Worm (Caenorhabditis elegans): ENCODE data around the gene str-181.

Gene str-181

ce11 chrV:12718622-12719021 lies at the start of gene str-181:
Gene str-181, minus strand, starts transcription at chrV:12718722.
- no peak for TF ChIP-seq jun-1 (tag; optimal IDR thresholded peaks at IDR 0.05)
- TF ChIP-seq ceh-9 (tag; optimal IDR thresholded peaks at IDR 0.05) = no peak
- TF ChIP-seq hmg-11 (tag; optimal IDR thresholded peaks at IDR 0.05) = no peak
- TF ChIP-seq elt-2 (tag; optimal IDR thresholded peaks at IDR 0.05) = no peak

DNA sequence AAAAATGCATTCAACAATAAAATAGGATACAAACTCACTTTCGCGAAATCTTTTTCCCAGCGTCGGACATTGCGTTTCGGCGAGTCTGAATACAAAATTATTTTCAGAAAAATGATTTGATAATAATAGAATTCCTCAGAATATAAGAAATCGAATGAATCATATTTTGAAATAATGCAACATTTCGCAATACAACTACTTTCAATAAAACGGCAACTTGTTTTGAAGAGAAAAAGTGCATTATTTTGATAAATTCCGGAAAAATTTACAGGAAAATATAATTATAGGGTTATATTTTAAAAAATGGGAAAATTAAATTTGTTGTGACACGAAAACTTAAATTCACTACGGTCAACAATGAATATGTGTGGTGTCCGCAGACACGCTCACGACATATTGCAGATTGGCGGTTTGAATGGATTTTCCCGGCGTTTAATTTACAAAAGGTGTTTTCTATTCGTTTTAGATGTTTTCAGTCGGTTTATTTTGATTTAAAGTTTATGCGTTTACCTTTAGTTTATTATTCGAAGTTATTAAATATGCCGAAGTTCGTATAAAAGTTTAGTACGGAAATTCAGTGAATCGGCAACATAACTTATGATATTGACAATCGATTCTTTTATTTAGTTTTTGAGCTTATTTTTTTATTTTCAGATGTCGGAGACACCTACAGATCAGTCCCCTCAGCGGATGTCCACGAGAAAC lies 44.9 kb upstream of the str-181 start, which contains the start of the genes abcf-1 and scc-3:
TSS of gene abcf-1 (minus strand) at position 85 of the 705 bp plus-strand sequence.
TSS of gene scc-3 (plus strand) at position 655 of the 705 bp plus-strand sequence.
- TF ChIP-seq snpc-4 (tag; optimal IDR thresholded peaks at IDR 0.05) (no peak), nhr-43 (tag; optimal IDR thresholded peaks at IDR 0.05; ENCODE audit: poor library complexity, severe bottlenecking) (no peak), nfya-1 (tag; optimal IDR thresholded peaks at IDR 0.05; ENCODE audit: insufficient read depth) (peak; percentile 78), pqm-1 (tag; optimal IDR thresholded peaks at IDR 0.05) (peak; percentile 2), pha-4 (tag; optimal IDR thresholded peaks at IDR 0.05) (peak; percentile 80), lin-15B (tag; optimal IDR thresholded peaks at IDR 0.05) (peak; percentile 22)

- TF ChIP-seq nhr-12 (tag; optimal IDR thresholded peaks at IDR 0.05) = no peak
- no peak for TF ChIP-seq egl-5 (tag; optimal IDR thresholded peaks at IDR 0.05)
- no peak for TF ChIP-seq fkh-10 (GFP tag; optimal IDR thresholded peaks at IDR 0.05)
- TF ChIP-seq nhr-23 (tag; optimal IDR thresholded peaks at IDR 0.05) = no peak
- no peak for TF ChIP-seq ceh-82 (tag; optimal IDR thresholded peaks at IDR 0.05)
- TF ChIP-seq nhr-67 (tag; optimal IDR thresholded peaks at IDR 0.05) = no peak
- TF ChIP-seq ceh-28 (tag; optimal IDR thresholded peaks at IDR 0.05) = no peak
Measured at ce11 chrV:12760913-12761312, 42.4 kb upstream of the str-181 start, which contains the start of gene F18E2.15. Gene F18E2.15, minus strand, starts transcription at chrV:12761013.

- TF ChIP-seq elt-1 (tag; optimal IDR thresholded peaks at IDR 0.05) (no peak), lsy-12 (tag; optimal IDR thresholded peaks at IDR 0.05) (no peak), unc-39 (tag; optimal IDR thresholded peaks at IDR 0.05) (no peak), mml-1 (tag; optimal IDR thresholded peaks at IDR 0.05) (no peak), jun-1 (tag; optimal IDR thresholded peaks at IDR 0.05) (no peak), ztf-11 (tag; optimal IDR thresholded peaks at IDR 0.05) (no peak), ztf-4 (tag; optimal IDR thresholded peaks at IDR 0.05) (no peak), ceh-16 (tag; optimal IDR thresholded peaks at IDR 0.05) (no peak), daf-12 (tag; optimal IDR thresholded peaks at IDR 0.05) (no peak), fkh-2 (tag; optimal IDR thresholded peaks at IDR 0.05) (no peak), ceh-9 (tag; optimal IDR thresholded peaks at IDR 0.05) (no peak), ceh-28 (tag; optimal IDR thresholded peaks at IDR 0.05) (no peak), skn-1 (tag; optimal IDR thresholded peaks at IDR 0.05) (no peak), zag-1 (tag; optimal IDR thresholded peaks at IDR 0.05) (no peak), elt-3 (tag; optimal IDR thresholded peaks at IDR 0.05) (no peak), nhr-237 (tag; optimal IDR thresholded peaks at IDR 0.05) (no peak), R02D3.7 (tag; optimal IDR thresholded peaks at IDR 0.05) (no peak), sea-2 (GFP tag; optimal IDR thresholded peaks at IDR 0.05) (no peak), nhr-43 (tag; optimal IDR thresholded peaks at IDR 0.05; ENCODE audit: poor library complexity, severe bottlenecking) (no peak)
Measured at ce11 chrV:12759660-12760059, 41.1 kb upstream of the str-181 start, which contains the start of gene papl-1. Gene papl-1, minus strand, starts transcription at chrV:12759760.

DNA sequence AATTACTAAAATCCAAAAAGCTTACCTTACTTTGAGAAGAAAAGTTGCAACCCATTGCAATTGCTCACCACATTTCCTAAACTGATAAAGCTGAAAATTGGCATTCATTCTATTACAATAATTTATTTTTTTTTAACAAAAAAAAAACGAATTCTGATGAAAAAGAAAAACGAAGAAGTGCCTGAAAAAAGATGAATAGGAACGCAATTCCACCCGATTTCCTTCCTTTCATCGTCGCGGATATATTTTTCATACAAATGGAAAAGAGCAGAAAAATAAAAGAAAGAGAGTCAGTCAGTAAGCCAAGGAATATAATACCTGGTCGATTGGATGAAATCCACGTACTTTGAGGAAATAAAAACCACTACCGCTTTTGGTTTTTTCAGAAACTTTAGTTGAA lies 36.3 kb upstream of the str-181 start, which contains the start of gene gpa-13:
TSS of gene gpa-13 (minus strand) at position 101 of the 400 bp plus-strand sequence.
- TF ChIP-seq sea-2 (GFP tag; optimal IDR thresholded peaks at IDR 0.05) (no peak), nhr-25 (tag; optimal IDR thresholded peaks at IDR 0.05) (no peak), fos-1 (tag; optimal IDR thresholded peaks at IDR 0.05) (no peak)

All from whole organism, L3 larva.